Fruit fly (Drosophila melanogaster) whole organism, pupa: ENCODE results near the gene mthl14.

Source experiments
- CG34367 ChIP-seq: fragments of 200-800 bp; sonication (Bioruptor generic); optimal IDR thresholded peaks from 2 replicates; lab custom pipeline; 2018; ENCODE audit warnings: missing biosample characterization, mild to moderate bottlenecking, missing genetic modification characterization
- EcR ChIP-seq: fragments of 200-800 bp; sonication (Bioruptor generic); optimal IDR thresholded peaks from 3 replicates; lab custom pipeline; 2019; ENCODE audit warnings: missing biosample characterization, missing genetic modification characterization, mild to moderate bottlenecking, moderate library complexity, missing genetic modification reagents
- Pif1B ChIP-seq: fragments of 200-800 bp; sonication (Bioruptor generic); optimal IDR thresholded peaks from 3 replicates; lab custom pipeline; 2016; ENCODE audit warnings: missing biosample characterization, missing genetic modification characterization
- rn ChIP-seq: fragments of 200-800 bp; sonication (Bioruptor generic); IDR thresholded peaks from 2 replicates; pipeline ENCODE4 v1.3.6; 2022; ENCODE audit warnings: missing biosample characterization, missing genetic modification characterization

dm6 chr3L:294841-295408, 47.6 kb downstream of the mthl14 start:
- TF ChIP-seq CG34367 (tag; lab: Kevin White, UChicago), result no peak
- TF ChIP-seq rn (GFP tag; lab: Robert Waterston, UW), result no peak
- TF ChIP-seq Pif1B (GFP tag; lab: Kevin White, UChicago), result no peak
- TF ChIP-seq EcR (GFP tag; lab: Kevin White, UChicago), result peak; percentile 40
